Fruit fly (Drosophila melanogaster) whole organism, embryonic: ENCODE results near the gene CG7328.
A peak's percentile ranks its signal among the peaks of the same experiment; 100 is the strongest.

Experiments
- B-H2 ChIP-seq: fragments of 200-800 bp; sonication (Bioruptor generic); optimal IDR thresholded peaks from 2 replicates; lab custom pipeline; 2018; ENCODE audit warnings: missing biosample characterization, mild to moderate bottlenecking, missing genetic modification characterization
- CG11085 ChIP-seq: fragments of 200-800 bp; sonication (Bioruptor generic); IDR thresholded peaks from 2 replicates; pipeline ENCODE4 v1.3.6; 2022; ENCODE audit warnings: missing biosample characterization, missing genetic modification characterization
- CG11456 ChIP-seq: fragments of 200-800 bp; sonication (Bioruptor generic); IDR thresholded peaks from 3 replicates; pipeline ENCODE4 v1.3.6; 2022; ENCODE audit warnings: missing biosample characterization, missing genetic modification characterization
- CG13296 ChIP-seq: fragments of 200-800 bp; sonication (Bioruptor generic); optimal IDR thresholded peaks from 3 replicates; lab custom pipeline; 2018; ENCODE audit warnings: missing biosample characterization, mild to moderate bottlenecking, missing genetic modification characterization
- CG13624 ChIP-seq: fragments of 200-800 bp; sonication (Bioruptor generic); optimal IDR thresholded peaks from 2 replicates; lab custom pipeline; 2016; ENCODE audit warnings: missing biosample characterization, missing genetic modification characterization
- CG15696 ChIP-seq: fragments of 200-800 bp; sonication (Bioruptor generic); optimal IDR thresholded peaks from 2 replicates; lab custom pipeline; 2019; ENCODE audit warnings: missing biosample characterization, mild to moderate bottlenecking, missing genetic modification characterization, moderate library complexity
- CG18262 ChIP-seq: fragments of 200-800 bp; optimal IDR thresholded peaks from 3 replicates; lab custom pipeline; 2019; ENCODE audit warnings: missing biosample characterization, mild to moderate bottlenecking, missing genetic modification characterization, moderate library complexity
- CG18599 ChIP-seq: fragments of 200-800 bp; sonication (Bioruptor generic); optimal IDR thresholded peaks from 3 replicates; lab custom pipeline; 2017; ENCODE audit warnings: missing biosample characterization, missing genetic modification characterization, mild to moderate bottlenecking, moderate library complexity, missing genetic modification reagents
- CG2678 ChIP-seq: fragments of 200-800 bp; sonication (Bioruptor generic); optimal IDR thresholded peaks from 3 replicates; lab custom pipeline; 2019; ENCODE audit warnings: missing biosample characterization, mild to moderate bottlenecking, missing genetic modification characterization, moderate library complexity
- CG2712 ChIP-seq: fragments of 200-800 bp; optimal IDR thresholded peaks from 3 replicates; lab custom pipeline; 2019; ENCODE audit warnings: missing biosample characterization, mild to moderate bottlenecking, missing genetic modification characterization, moderate library complexity
- CG30403 ChIP-seq: fragments of 200-800 bp; sonication (Bioruptor generic); optimal IDR thresholded peaks from 3 replicates; lab custom pipeline; 2016; ENCODE audit warnings: missing biosample characterization, missing genetic modification characterization
- CG31224 ChIP-seq: fragments of 200-800 bp; sonication (Bioruptor generic); IDR thresholded peaks from 2 replicates; pipeline ENCODE4 v1.3.6; 2022; ENCODE audit warnings: missing biosample characterization, missing genetic modification characterization
- CG3163 ChIP-seq: fragments of 200-800 bp; sonication (Bioruptor generic); optimal IDR thresholded peaks from 3 replicates; lab custom pipeline; 2016; ENCODE audit warnings: missing biosample characterization, missing genetic modification characterization
- CG32532 ChIP-seq: fragments of 200-800 bp; sonication (Bioruptor generic); IDR thresholded peaks from 2 replicates; pipeline ENCODE4 v1.3.6; 2022; ENCODE audit warnings: missing biosample characterization, missing genetic modification characterization
- CG3281 ChIP-seq: fragments of 200-800 bp; sonication (Bioruptor generic); optimal IDR thresholded peaks from 3 replicates; lab custom pipeline; 2017; ENCODE audit warnings: missing biosample characterization, mild to moderate bottlenecking, missing genetic modification characterization
- CG4707 ChIP-seq: fragments of 200-800 bp; sonication (Bioruptor generic); optimal IDR thresholded peaks from 2 replicates; lab custom pipeline; 2018; ENCODE audit warnings: missing biosample characterization, mild to moderate bottlenecking, missing genetic modification characterization, moderate library complexity
- CG5180 ChIP-seq: fragments of 200-800 bp; sonication (Bioruptor generic); optimal IDR thresholded peaks from 3 replicates; lab custom pipeline; 2017; ENCODE audit warnings: missing biosample characterization, missing genetic modification characterization, mild to moderate bottlenecking, moderate library complexity, missing genetic modification reagents
- CG5245 ChIP-seq: fragments of 200-800 bp; sonication (Bioruptor generic); optimal IDR thresholded peaks from 3 replicates; lab custom pipeline; 2016; ENCODE audit warnings: missing biosample characterization, missing genetic modification characterization
- CG6175 ChIP-seq: fragments of 200-800 bp; sonication (Bioruptor generic); IDR thresholded peaks from 3 replicates; pipeline ENCODE4 v1.3.6; 2022; ENCODE audit warnings: missing biosample characterization, missing genetic modification characterization
- CG6765 ChIP-seq: fragments of 200-800 bp; sonication (Bioruptor generic); optimal IDR thresholded peaks from 3 replicates; lab custom pipeline; 2017; ENCODE audit warnings: missing biosample characterization, mild to moderate bottlenecking, missing genetic modification characterization
- CG8290 ChIP-seq, 3 experiments: fragments of 200-800 bp; sonication (Bioruptor generic); optimal IDR thresholded peaks; 2 replicates each; lab custom pipeline; 2016 to 2019; ENCODE audit warnings: missing biosample characterization in 3 of 3, missing genetic modification characterization in 3 of 3, mild to moderate bottlenecking in 2 of 3, moderate library complexity in 1 of 3
- CG9932 ChIP-seq: fragments of 200-800 bp; sonication (Bioruptor generic); IDR thresholded peaks from 2 replicates; pipeline ENCODE4 v1.3.6; 2022; ENCODE audit warnings: missing biosample characterization, missing genetic modification characterization
- Camta ChIP-seq: fragments of 200-800 bp; sonication (Bioruptor generic); optimal IDR thresholded peaks from 2 replicates; lab custom pipeline; 2016; ENCODE audit warnings: missing biosample characterization, missing genetic modification characterization
- Chrac-16 ChIP-seq: fragments of 200-800 bp; sonication (Bioruptor generic); optimal IDR thresholded peaks from 3 replicates; lab custom pipeline; 2016; ENCODE audit warnings: missing biosample characterization, missing genetic modification characterization
- CrebB ChIP-seq: fragments of 200-800 bp; sonication (Bioruptor generic); optimal IDR thresholded peaks from 3 replicates; lab custom pipeline; 2018; ENCODE audit warnings: missing biosample characterization, mild to moderate bottlenecking, missing genetic modification characterization
- Dp ChIP-seq: fragments of 200-800 bp; sonication (Bioruptor generic); optimal IDR thresholded peaks from 2 replicates; lab custom pipeline; 2018; ENCODE audit warnings: missing biosample characterization, mild to moderate bottlenecking, missing genetic modification characterization, moderate library complexity
- Hand ChIP-seq: fragments of 200-800 bp; sonication (Bioruptor generic); optimal IDR thresholded peaks from 2 replicates; lab custom pipeline; 2017; ENCODE audit warnings: mild to moderate bottlenecking, missing biosample characterization, missing genetic modification reagents, missing genetic modification characterization
- Hr78 ChIP-seq, 2 experiments: fragments of 200-800 bp in 1 of 2; fragments of >200 bp in 1 of 2; sonication (Bioruptor generic) in 1 of 2; optimal IDR thresholded peaks; 2 replicates each; lab custom pipeline; 2017 to 2019; ENCODE audit warnings: missing biosample characterization in 2 of 2, missing genetic modification characterization in 2 of 2, mild to moderate bottlenecking in 1 of 2, moderate library complexity in 1 of 2
- MBD-R2 ChIP-seq: fragments of 200-800 bp; sonication (Bioruptor generic); IDR thresholded peaks from 2 replicates; pipeline ENCODE4 v1.3.6; 2022; ENCODE audit warnings: missing biosample characterization, missing genetic modification characterization
- Sox100B ChIP-seq: fragments of 200-800 bp; sonication (Bioruptor generic); optimal IDR thresholded peaks from 3 replicates; lab custom pipeline; 2018; ENCODE audit warnings: missing biosample characterization, mild to moderate bottlenecking, missing genetic modification characterization
- Sox102F ChIP-seq: fragments of 200-800 bp; sonication (Bioruptor generic); optimal IDR thresholded peaks from 2 replicates; lab custom pipeline; 2018; ENCODE audit warnings: missing biosample characterization, mild to moderate bottlenecking, missing genetic modification characterization, moderate library complexity
- Stat92E ChIP-seq, 3 experiments: fragments of >200 bp in 2 of 3; fragments of 200-800 bp in 1 of 3; sonication (Bioruptor generic) in 1 of 3; optimal IDR thresholded peaks; 2 replicates each; lab custom pipeline; 2017 to 2019; ENCODE audit warnings: missing biosample characterization in 3 of 3, missing genetic modification characterization in 3 of 3, mild to moderate bottlenecking in 1 of 3, moderate library complexity in 1 of 3
- bsh ChIP-seq, 2 experiments: fragments of 200-800 bp; sonication (Bioruptor generic); optimal IDR thresholded peaks; 2 replicates each; lab custom pipeline; 2017 to 2018; ENCODE audit warnings: mild to moderate bottlenecking in 2 of 2, missing biosample characterization in 2 of 2, missing genetic modification characterization in 2 of 2, moderate library complexity in 1 of 2
- cg ChIP-seq: fragments of 200-800 bp; sonication (Bioruptor generic); optimal IDR thresholded peaks from 3 replicates; lab custom pipeline; 2019; ENCODE audit warnings: missing biosample characterization, mild to moderate bottlenecking, missing genetic modification characterization, moderate library complexity
- cwo ChIP-seq: fragments of 200-800 bp; sonication (Bioruptor generic); optimal IDR thresholded peaks from 3 replicates; lab custom pipeline; 2017; ENCODE audit warnings: missing biosample characterization, missing genetic modification characterization, mild to moderate bottlenecking, moderate library complexity, missing genetic modification reagents
- dati ChIP-seq: fragments of 200-800 bp; sonication (Bioruptor generic); IDR thresholded peaks from 2 replicates; pipeline ENCODE4 v1.3.6; 2022; ENCODE audit warnings: missing biosample characterization, missing genetic modification characterization
- gem ChIP-seq: fragments of 200-800 bp; sonication (Bioruptor generic); optimal IDR thresholded peaks from 2 replicates; lab custom pipeline; 2019; ENCODE audit warnings: missing biosample characterization, mild to moderate bottlenecking, missing genetic modification characterization, moderate library complexity
- gsb ChIP-seq: fragments of 200-800 bp; sonication (Bioruptor generic); IDR thresholded peaks from 2 replicates; pipeline ENCODE4 v1.3.6; 2022; ENCODE audit warnings: missing biosample characterization, missing genetic modification characterization
- jing ChIP-seq: fragments of 200-800 bp; sonication (Bioruptor generic); optimal IDR thresholded peaks from 2 replicates; lab custom pipeline; 2018; ENCODE audit warnings: missing biosample characterization, mild to moderate bottlenecking, missing genetic modification characterization
- jumu ChIP-seq: fragments of 200-800 bp; sonication (Bioruptor generic); optimal IDR thresholded peaks from 3 replicates; lab custom pipeline; 2016; ENCODE audit warnings: missing biosample characterization, missing genetic modification characterization
- kah ChIP-seq: fragments of 200-800 bp; sonication (Bioruptor generic); optimal IDR thresholded peaks from 2 replicates; lab custom pipeline; 2018; ENCODE audit warnings: missing biosample characterization, mild to moderate bottlenecking, missing genetic modification characterization
- kay ChIP-seq: fragments of 200-800 bp; sonication (Bioruptor generic); optimal IDR thresholded peaks from 2 replicates; lab custom pipeline; 2016; ENCODE audit warnings: missing biosample characterization, missing genetic modification characterization
- lilli ChIP-seq: fragments of 200-800 bp; sonication (Bioruptor generic); optimal IDR thresholded peaks from 3 replicates; lab custom pipeline; 2016; ENCODE audit warnings: missing biosample characterization, missing genetic modification characterization
- mirr ChIP-seq: fragments of 200-800 bp; sonication (Bioruptor generic); optimal IDR thresholded peaks from 3 replicates; lab custom pipeline; 2018; ENCODE audit warnings: missing biosample characterization, mild to moderate bottlenecking, missing genetic modification characterization
- pfk ChIP-seq: fragments of 200-800 bp; sonication (Bioruptor generic); optimal IDR thresholded peaks from 2 replicates; lab custom pipeline; 2018; ENCODE audit warnings: missing biosample characterization, mild to moderate bottlenecking, missing genetic modification characterization, moderate library complexity
- sc ChIP-seq, 3 experiments: fragments of >200 bp in 2 of 3; fragments of 200-800 bp in 1 of 3; sonication (Bioruptor generic) in 1 of 3; optimal IDR thresholded peaks; 2 replicates in 2 of 3; 3 replicates in 1 of 3; lab custom pipeline; 2017; ENCODE audit warnings: mild to moderate bottlenecking in 1 of 3, missing biosample characterization in 1 of 3, missing genetic modification characterization in 1 of 3, missing genetic modification reagents in 1 of 3
- slbo ChIP-seq: fragments of 200-800 bp; sonication (Bioruptor generic); IDR thresholded peaks from 2 replicates; pipeline ENCODE4 v1.3.6; 2022; ENCODE audit warnings: missing biosample characterization, missing genetic modification characterization
- usp ChIP-seq: fragments of >200 bp; optimal IDR thresholded peaks from 2 replicates; lab custom pipeline; 2017; ENCODE audit warnings: missing biosample characterization, missing genetic modification characterization

Gene CG7328

DNA sequence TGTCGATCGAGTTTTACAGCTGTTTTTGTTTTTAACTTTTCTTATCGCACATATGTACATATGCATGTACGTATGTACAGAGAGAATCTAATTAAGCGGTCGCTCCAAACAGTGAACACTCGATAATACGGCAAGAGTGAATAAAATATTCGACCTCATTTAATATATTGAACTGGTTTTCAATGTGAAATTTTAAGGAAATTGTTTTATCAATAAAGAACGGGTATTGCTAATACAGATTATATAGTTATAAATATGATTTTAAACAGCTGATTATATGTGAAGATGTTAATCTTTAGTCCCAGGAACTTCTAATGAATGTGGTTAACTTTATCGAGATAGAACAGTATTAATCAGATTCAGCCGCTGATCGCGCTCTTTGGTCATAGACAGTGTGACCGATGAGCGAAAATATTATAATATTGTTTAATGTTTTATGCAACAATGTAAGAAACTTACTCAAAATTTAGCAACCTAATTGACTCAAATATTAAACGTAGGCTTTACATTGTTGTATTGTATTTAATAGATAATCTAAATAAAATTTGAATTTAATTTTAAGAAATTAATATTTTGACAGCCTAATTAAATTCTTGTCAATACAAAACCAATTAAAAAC is at the start of gene CG7328 (continued):
- no peak for TF ChIP-seq CG3163 (GFP tag; lab: Kevin White, UChicago)
- TF ChIP-seq MBD-R2 (GFP tag; lab: Robert Waterston, UW) = peak; percentile 21; the same call in 1 of the 2 replicates
- peak; percentile 56 for TF ChIP-seq Chrac-16
- TF ChIP-seq CG11085 (GFP tag; lab: Robert Waterston, UW) = no peak
- TF ChIP-seq CG4707 (GFP tag; lab: Kevin White, UChicago) = no peak
- TF ChIP-seq lilli (GFP tag; lab: Kevin White, UChicago) = no peak
- no peak for TF ChIP-seq CG2678 (tag; lab: Kevin White, UChicago)
- TF ChIP-seq Dp (GFP tag; lab: Kevin White, UChicago) = no peak
- TF ChIP-seq cg = no peak
- TF ChIP-seq CG6175 (GFP tag; lab: Robert Waterston, UW) = no peak
- TF ChIP-seq kay (GFP tag; lab: Kevin White, UChicago) = no peak
- no peak for TF ChIP-seq bsh (GFP tag; optimal IDR thresholded peaks at IDR 0.05; lab: Kevin White, UChicago)
- no peak for TF ChIP-seq CG31224 (GFP tag; lab: Robert Waterston, UW)
- no peak for TF ChIP-seq usp (GFP tag; lab: Kevin White, UChicago)
- no peak for TF ChIP-seq CG13296 (GFP tag; lab: Kevin White, UChicago)
- TF ChIP-seq CG3281 (GFP tag; lab: Kevin White, UChicago) = no peak
- TF ChIP-seq slbo (GFP tag; lab: Robert Waterston, UW) = peak; percentile 71
- peak; percentile 37 for TF ChIP-seq Hand (GFP tag; lab: Kevin White, UChicago)
- peak; percentile 57 for TF ChIP-seq Sox102F
- no peak for TF ChIP-seq gem (tag; lab: Kevin White, UChicago)
- TF ChIP-seq mirr = peak; percentile 22
- TF ChIP-seq CG15696 (tag; lab: Kevin White, UChicago) = no peak
- TF ChIP-seq B-H2 (GFP tag; lab: Kevin White, UChicago) = no peak
- no peak for TF ChIP-seq CG5245 (GFP tag; lab: Kevin White, UChicago)
- no peak for TF ChIP-seq CG30403 (GFP tag; lab: Kevin White, UChicago)
- TF ChIP-seq Stat92E (GFP tag; optimal IDR thresholded peaks at IDR 0.05; lab: Kevin White, UChicago) = no peak
- no peak for TF ChIP-seq kah (GFP tag; lab: Kevin White, UChicago)
- TF ChIP-seq gsb (GFP tag; lab: Robert Waterston, UW) = no peak
- no peak for TF ChIP-seq pfk
- no peak for TF ChIP-seq CG6765 (GFP tag; lab: Kevin White, UChicago)
- no peak for TF ChIP-seq jing (GFP tag; lab: Kevin White, UChicago)
- 0 out of 3 replicates have a peak, but pooled peaks have one; percentile 54 for TF ChIP-seq CG11456 (GFP tag; lab: Robert Waterston, UW)
- peak; percentile 4 for TF ChIP-seq Camta (GFP tag; lab: Kevin White, UChicago)
- TF ChIP-seq sc (optimal IDR thresholded peaks at IDR 0.05; lab: Kevin White, UChicago) = no peak
- no peak for TF ChIP-seq sc (GFP tag; optimal IDR thresholded peaks at IDR 0.05; lab: Kevin White, UChicago)
- no peak for TF ChIP-seq Hr78 (GFP tag; optimal IDR thresholded peaks at IDR 0.05; lab: Kevin White, UChicago)
- peak; percentile 34 for TF ChIP-seq CrebB
- peak; percentile 39; the same call in 1 of the 2 replicates for TF ChIP-seq CG32532 (GFP tag; lab: Robert Waterston, UW)
- TF ChIP-seq CG5180 (GFP tag; lab: Kevin White, UChicago) = no peak
- no peak for TF ChIP-seq Sox100B (GFP tag; lab: Kevin White, UChicago)
- no peak for TF ChIP-seq CG18262 (tag; lab: Kevin White, UChicago)
- peak; percentile 75 for TF ChIP-seq CG9932 (GFP tag; lab: Robert Waterston, UW)
- no peak for TF ChIP-seq CG8290 (GFP tag; optimal IDR thresholded peaks at IDR 0.05; lab: Kevin White, UChicago)
- no peak for TF ChIP-seq CG8290 (tag; optimal IDR thresholded peaks at IDR 0.05; lab: Kevin White, UChicago)
- no peak for TF ChIP-seq CG13624
- peak; percentile 8 for TF ChIP-seq cwo
- no peak for TF ChIP-seq jumu (GFP tag; lab: Kevin White, UChicago)
- no peak for TF ChIP-seq dati (GFP tag; lab: Robert Waterston, UW)
- peak; percentile 66 for TF ChIP-seq CG18599 (GFP tag; lab: Kevin White, UChicago)
- TF ChIP-seq CG2712 (tag; lab: Kevin White, UChicago) = no peak
